Fruit fly (Drosophila melanogaster): ENCODE measurements around the gene sn.

Gene sn

dm6 chrX:7995171-7995747 is 31.4 kb downstream of the sn start, which contains the start of gene Tbh (continued):
- TF ChIP-seq stc (GFP tag; IDR thresholded peaks at IDR 0.05) (0 out of 2 replicates have a peak, but pooled peaks have one; percentile 15), CG11723 (GFP tag; optimal IDR thresholded peaks at IDR 0.05) (no peak), mld (GFP tag; IDR thresholded peaks at IDR 0.05; ENCODE audit: partially characterized antibody) (no peak), hth (optimal IDR thresholded peaks at IDR 0.05) (no peak), shn (GFP tag; optimal IDR thresholded peaks at IDR 0.05) (no peak), CG12299 (tag; optimal IDR thresholded peaks at IDR 0.05) (no peak), H15 (GFP tag; IDR thresholded peaks at IDR 0.05) (no peak), CG2116 (GFP tag; optimal IDR thresholded peaks at IDR 0.05) (no peak), CG18599 (GFP tag; optimal IDR thresholded peaks at IDR 0.05) (peak; percentile 79), CG13287 (GFP tag; IDR thresholded peaks at IDR 0.05; ENCODE audit: partially characterized antibody) (no peak; the same call in 1 of the 2 replicates), CG9727 (GFP tag; optimal IDR thresholded peaks at IDR 0.05) (peak; percentile 50), Atf-2 (GFP tag; optimal IDR thresholded peaks at IDR 0.05) (no peak), CG33213 (GFP tag; optimal IDR thresholded peaks at IDR 0.05) (no peak), CG10462 (GFP tag; optimal IDR thresholded peaks at IDR 0.05) (no peak), CG30020 (tag; optimal IDR thresholded peaks at IDR 0.05) (no peak), CG2199 (GFP tag; IDR thresholded peaks at IDR 0.05) (no peak), pan (optimal IDR thresholded peaks at IDR 0.05) (no peak), pan (GFP tag; optimal IDR thresholded peaks at IDR 0.05 in 1 of 2, IDR thresholded peaks at IDR 0.05 in 1 of 2) (peak in 1 of 2 experiments; percentile 27), Jarid2 (GFP tag; optimal IDR thresholded peaks at IDR 0.05) (peak; percentile 19), CG6791 (GFP tag; IDR thresholded peaks at IDR 0.05; ENCODE audit: partially characterized antibody) (no peak), B-H1 (GFP tag; IDR thresholded peaks at IDR 0.05) (no peak), CG14050 (GFP tag; IDR thresholded peaks at IDR 0.05) (no peak), danr (GFP tag; IDR thresholded peaks at IDR 0.05) (no peak), lbe (GFP tag; optimal IDR thresholded peaks at IDR 0.05) (no peak)

dm6 chrX:8021245-8021644 is 57.4 kb downstream of the sn start, which contains the start of gene CG15333:
TSS of gene CG15333 (minus strand) at chrX:8021345.
- TF ChIP-seq CG16815 (GFP tag; optimal IDR thresholded peaks at IDR 0.05) (no peak), ap (GFP tag; IDR thresholded peaks at IDR 0.05) (no peak), Asciz (GFP tag; optimal IDR thresholded peaks at IDR 0.05) (no peak), B-H2 (GFP tag; optimal IDR thresholded peaks at IDR 0.05) (no peak), CG8944 (GFP tag; optimal IDR thresholded peaks at IDR 0.05) (no peak)

Measured in whole organism, embryonic.